Worm (Caenorhabditis elegans): ENCODE results near the gene eat-4.
A peak's percentile ranks its signal among the peaks of the same experiment; 100 is the strongest.

The eat-4 gene

ce11 chrIII:9103643-9104042, 33.0 kb upstream of the eat-4 start, which contains the start of gene dos-1:
Gene dos-1, plus strand, starts transcription at chrIII:9103943.
- no peak for TF ChIP-seq lin-39 (tag; optimal IDR thresholded peaks at IDR 0.05)
- TF ChIP-seq nhr-47 (tag; optimal IDR thresholded peaks at IDR 0.05): no peak
- TF ChIP-seq unc-62 (GFP tag; optimal IDR thresholded peaks at IDR 0.05): no peak
- TF ChIP-seq nhr-12 (tag; optimal IDR thresholded peaks at IDR 0.05): no peak
- TF ChIP-seq fkh-8 (tag; optimal IDR thresholded peaks at IDR 0.05): no peak
- no peak for TF ChIP-seq Y116A8C.19 (tag; optimal IDR thresholded peaks at IDR 0.05; ENCODE audit: borderline replicate concordance)
- TF ChIP-seq egl-27 (tag; optimal IDR thresholded peaks at IDR 0.05): no peak
- TF ChIP-seq ceh-90 (tag; optimal IDR thresholded peaks at IDR 0.05): no peak
- TF ChIP-seq ceh-63 (GFP tag; optimal IDR thresholded peaks at IDR 0.05): no peak
- TF ChIP-seq dsc-1 (tag; optimal IDR thresholded peaks at IDR 0.05): no peak
- TF ChIP-seq fkh-10 (GFP tag; optimal IDR thresholded peaks at IDR 0.05): no peak
- no peak for TF ChIP-seq mep-1 (tag; optimal IDR thresholded peaks at IDR 0.05)

ce11 chrIII:9104060-9104459, 32.6 kb upstream of the eat-4 start:
- TF ChIP-seq lin-35 (GFP tag; optimal IDR thresholded peaks at IDR 0.05) (peak in 1 of 2 experiments; percentile 76), fkh-4 (tag; optimal IDR thresholded peaks at IDR 0.05; ENCODE audit: borderline replicate concordance) (no peak), dsc-1 (tag; optimal IDR thresholded peaks at IDR 0.05) (no peak), grh-1 (GFP tag; IDR thresholded peaks at IDR 0.05) (peak; percentile 43; the same call in 1 of the 2 replicates), nhr-71 (tag; optimal IDR thresholded peaks at IDR 0.05) (no peak), ceh-8 (GFP tag; optimal IDR thresholded peaks at IDR 0.05) (no peak), C34B4.2 (tag; optimal IDR thresholded peaks at IDR 0.05) (no peak), tlp-1 (tag; optimal IDR thresholded peaks at IDR 0.05) (no peak), pqm-1 (tag; optimal IDR thresholded peaks at IDR 0.05) (no peak), nhr-47 (tag; optimal IDR thresholded peaks at IDR 0.05) (no peak), unc-30 (tag; optimal IDR thresholded peaks at IDR 0.05) (no peak), lsy-2 (tag; optimal IDR thresholded peaks at IDR 0.05) (no peak), lir-3 (tag; optimal IDR thresholded peaks at IDR 0.05; ENCODE audit: poor library complexity) (no peak), egl-27 (tag; optimal IDR thresholded peaks at IDR 0.05) (no peak), unc-86 (tag; optimal IDR thresholded peaks at IDR 0.05) (no peak), sup-37 (GFP tag; optimal IDR thresholded peaks at IDR 0.05) (no peak), dpl-1 (GFP tag; optimal IDR thresholded peaks at IDR 0.05) (peak; percentile 4 to 40 (median 30)), lin-14 (GFP tag; optimal IDR thresholded peaks at IDR 0.05) (peak; percentile 9), ztf-11 (tag; optimal IDR thresholded peaks at IDR 0.05) (no peak), mep-1 (tag; optimal IDR thresholded peaks at IDR 0.05) (no peak), C04F5.9 (tag; optimal IDR thresholded peaks at IDR 0.05) (no peak), snu-23 (GFP tag; optimal IDR thresholded peaks at IDR 0.05) (peak; percentile 62), fkh-8 (tag; optimal IDR thresholded peaks at IDR 0.05) (no peak), snpc-4 (tag; optimal IDR thresholded peaks at IDR 0.05) (peak; percentile 29), jun-1 (tag; optimal IDR thresholded peaks at IDR 0.05) (peak; percentile 26), hlh-17 (GFP tag; optimal IDR thresholded peaks at IDR 0.05; ENCODE audit: borderline replicate concordance) (no peak), ces-1 (GFP tag; optimal IDR thresholded peaks at IDR 0.05) (no peak), F16B12.6 (tag; optimal IDR thresholded peaks at IDR 0.05) (peak; percentile 6), lin-15B (tag; optimal IDR thresholded peaks at IDR 0.05) (no peak), irx-1 (tag; optimal IDR thresholded peaks at IDR 0.05) (no peak), nhr-12 (tag; optimal IDR thresholded peaks at IDR 0.05) (no peak), hlh-4 (tag; optimal IDR thresholded peaks at IDR 0.05) (no peak), nhr-84 (tag; optimal IDR thresholded peaks at IDR 0.05) (no peak), fkh-10 (GFP tag; optimal IDR thresholded peaks at IDR 0.05) (no peak), nhr-28 (tag; optimal IDR thresholded peaks at IDR 0.05) (no peak), efl-1 (optimal IDR thresholded peaks at IDR 0.05) (peak; percentile 31 to 50), efl-1 (GFP tag; optimal IDR thresholded peaks at IDR 0.05 in 1 of 2) (peak; percentile 12 to 94), skn-1 (tag; optimal IDR thresholded peaks at IDR 0.05) (no peak), rnt-1 (tag; optimal IDR thresholded peaks at IDR 0.05) (peak; percentile 62), efl-3 (GFP tag; optimal IDR thresholded peaks at IDR 0.05) (no peak), xbp-1 (tag; optimal IDR thresholded peaks at IDR 0.05) (peak; percentile 18), aly-2 (tag; optimal IDR thresholded peaks at IDR 0.05) (no peak), pag-3 (tag; optimal IDR thresholded peaks at IDR 0.05; ENCODE audit: borderline replicate concordance, insufficient read depth) (no peak), sox-4 (tag; optimal IDR thresholded peaks at IDR 0.05) (no peak), aha-1 (tag; optimal IDR thresholded peaks at IDR 0.05) (no peak), fos-1 (tag; optimal IDR thresholded peaks at IDR 0.05) (no peak)
